Fruit fly (Drosophila melanogaster) whole organism, wandering third instar larva: ENCODE results near the gene DCX-EMAP.

Experiments used
- Dif ChIP-seq: fragments of 200-275, 200-300 bp; sonication (Bioruptor generic); optimal IDR thresholded peaks from 2 replicates; lab custom pipeline; 2018; ENCODE audit warnings: missing biosample characterization, missing genetic modification characterization; ENCODE audit not compliant: partially characterized antibody
- Rel ChIP-seq, 2 experiments: fragments of 200-800 bp; sonication (Bioruptor generic) in 1 of 2; optimal IDR thresholded peaks; 2 replicates in 1 of 2; 3 replicates in 1 of 2; lab custom pipeline; 2016 to 2019; ENCODE audit warnings: mild to moderate bottlenecking in 2 of 2, missing biosample characterization in 2 of 2, missing genetic modification characterization in 2 of 2, moderate library complexity in 1 of 2
- Vsx2 ChIP-seq: fragments of 200-300, 225-300 bp; sonication (Bioruptor generic); optimal IDR thresholded peaks from 2 replicates; lab custom pipeline; 2018; ENCODE audit warnings: missing biosample characterization, missing genetic modification characterization; ENCODE audit not compliant: partially characterized antibody
- dmrt93B ChIP-seq: fragments of 200-800 bp; sonication (Bioruptor generic); optimal IDR thresholded peaks from 2 replicates; lab custom pipeline; 2018; ENCODE audit warnings: missing biosample characterization, mild to moderate bottlenecking, missing genetic modification characterization
- sv ChIP-seq: fragments of 200-800 bp; sonication (Bioruptor generic); optimal IDR thresholded peaks from 3 replicates; lab custom pipeline; 2016; ENCODE audit warnings: missing biosample characterization, missing genetic modification characterization
- tai ChIP-seq: sonication (Bioruptor generic); optimal IDR thresholded peaks from 2 replicates; lab custom pipeline; 2016; ENCODE audit warnings: missing biosample characterization, missing genetic modification characterization

Gene DCX-EMAP

DNA sequence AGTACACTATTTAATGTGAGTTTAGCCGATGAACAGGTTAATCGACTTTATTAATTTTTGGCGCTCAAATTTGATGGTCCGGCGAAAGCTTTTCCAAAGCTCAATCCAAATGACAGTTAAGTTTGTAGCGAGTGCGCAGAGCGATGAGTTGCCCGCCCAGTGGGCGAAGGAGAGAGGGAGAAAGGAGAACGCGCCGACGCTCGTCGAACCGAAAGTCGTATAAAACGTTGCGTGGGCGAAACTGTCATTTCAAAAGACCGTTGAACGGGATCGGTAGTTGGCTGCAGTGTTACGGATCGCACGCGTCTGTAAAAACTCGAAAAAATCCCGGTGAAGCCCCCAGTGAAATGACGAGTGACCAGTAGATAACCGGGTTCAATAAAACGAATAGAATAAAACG, 88.4 kb downstream of the DCX-EMAP start, which contains the start of gene Zip71B:
TSS of gene Zip71B (plus strand) at position 265 of the 400 bp plus-strand sequence.
- TF ChIP-seq Rel (GFP tag; optimal IDR thresholded peaks at IDR 0.05; lab: Kevin White, UChicago): no peak
- peak; percentile 66 for TF ChIP-seq Rel (tag; optimal IDR thresholded peaks at IDR 0.05; lab: Kevin White, UChicago)
- no peak for TF ChIP-seq sv (GFP tag; lab: Kevin White, UChicago)
- peak; percentile 78 for TF ChIP-seq Dif
- no peak for TF ChIP-seq dmrt93B (GFP tag; lab: Kevin White, UChicago)
- no peak for TF ChIP-seq tai (GFP tag; lab: Kevin White, UChicago)
- TF ChIP-seq Vsx2: peak; percentile 67
